Fruit fly (Drosophila melanogaster) whole organism, embryonic: ENCODE data around the gene CG33784.

ENCODE experiments used
- Asciz ChIP-seq: fragments of 200-800 bp; sonication (Bioruptor generic); optimal IDR thresholded peaks from 2 replicates; lab custom pipeline; 2017; ENCODE audit warnings: missing biosample characterization, mild to moderate bottlenecking, missing genetic modification characterization, missing genetic modification reagents
- Awh ChIP-seq: fragments of 200-800 bp; sonication (Bioruptor generic); IDR thresholded peaks from 2 replicates; pipeline ENCODE4, ENCODE4 v1.3.6; 2022; ENCODE audit warnings: missing biosample characterization, missing genetic modification characterization
- CG10543 ChIP-seq: fragments of 200-800 bp; sonication (Bioruptor generic); optimal IDR thresholded peaks from 3 replicates; lab custom pipeline; 2017; ENCODE audit warnings: missing biosample characterization, mild to moderate bottlenecking, missing genetic modification characterization, moderate library complexity
- CG10654 ChIP-seq: fragments of 200-800 bp; sonication (Bioruptor generic); optimal IDR thresholded peaks from 2 replicates; lab custom pipeline; 2016; ENCODE audit warnings: missing biosample characterization, missing genetic modification characterization
- CG10979 ChIP-seq: fragments of 200-800 bp; sonication (Bioruptor generic); optimal IDR thresholded peaks from 2 replicates; lab custom pipeline; 2018; ENCODE audit warnings: missing biosample characterization, mild to moderate bottlenecking, missing genetic modification characterization, moderate library complexity
- CG12236 ChIP-seq: fragments of 200-800 bp; sonication (Bioruptor generic); optimal IDR thresholded peaks from 2 replicates; lab custom pipeline; 2016; ENCODE audit warnings: missing biosample characterization, missing genetic modification characterization
- CG12769 ChIP-seq: fragments of 200-800 bp; sonication (Bioruptor generic); optimal IDR thresholded peaks from 2 replicates; lab custom pipeline; 2019; ENCODE audit warnings: missing biosample characterization, mild to moderate bottlenecking, missing genetic modification characterization, moderate library complexity
- CG15011 ChIP-seq: fragments of 200-800 bp; sonication (Bioruptor generic); optimal IDR thresholded peaks from 3 replicates; lab custom pipeline; 2018; ENCODE audit warnings: missing biosample characterization, mild to moderate bottlenecking, missing genetic modification characterization
- CG16779 ChIP-seq: fragments of 200-800 bp; sonication (Bioruptor generic); IDR thresholded peaks from 2 replicates; pipeline ENCODE4 v1.3.6; 2022; ENCODE audit warnings: missing biosample characterization, missing genetic modification characterization
- CG17359 ChIP-seq: fragments of 200-800 bp; sonication (Bioruptor generic); optimal IDR thresholded peaks from 3 replicates; lab custom pipeline; 2018; ENCODE audit warnings: missing biosample characterization, mild to moderate bottlenecking, missing genetic modification characterization, moderate library complexity
- CG18011 ChIP-seq: fragments of 200-800 bp; sonication (Bioruptor generic); optimal IDR thresholded peaks from 2 replicates; lab custom pipeline; 2017; ENCODE audit warnings: missing biosample characterization, missing genetic modification characterization, mild to moderate bottlenecking, moderate library complexity, missing genotype
- CG2678 ChIP-seq: fragments of 200-800 bp; sonication (Bioruptor generic); optimal IDR thresholded peaks from 3 replicates; lab custom pipeline; 2019; ENCODE audit warnings: missing biosample characterization, mild to moderate bottlenecking, missing genetic modification characterization, moderate library complexity
- CG30431 ChIP-seq: fragments of 200-800 bp; sonication (Bioruptor generic); optimal IDR thresholded peaks from 2 replicates; lab custom pipeline; 2017; ENCODE audit warnings: missing biosample characterization, missing genetic modification characterization
- CG31365 ChIP-seq: fragments of 200-800 bp; sonication (Bioruptor generic); optimal IDR thresholded peaks from 2 replicates; lab custom pipeline; 2018; ENCODE audit warnings: missing biosample characterization, mild to moderate bottlenecking, missing genetic modification characterization
- CG34376 ChIP-seq: fragments of 200-800 bp; sonication (Bioruptor generic); optimal IDR thresholded peaks from 2 replicates; lab custom pipeline; 2018; ENCODE audit warnings: missing biosample characterization, mild to moderate bottlenecking, missing genetic modification characterization
- CG3726 ChIP-seq: fragments of 200-800 bp; sonication (Bioruptor generic); IDR thresholded peaks from 3 replicates; pipeline ENCODE4, ENCODE4 v1.3.6; 2022; ENCODE audit warnings: missing biosample characterization, missing genetic modification characterization
- CG4820 ChIP-seq: fragments of 200-800 bp; sonication (Bioruptor generic); optimal IDR thresholded peaks from 3 replicates; lab custom pipeline; 2016; ENCODE audit warnings: missing biosample characterization, missing genetic modification characterization
- CG6689 ChIP-seq: fragments of 200-800 bp; sonication (Bioruptor generic); IDR thresholded peaks from 2 replicates; pipeline ENCODE4 v1.3.6; 2022; ENCODE audit warnings: missing biosample characterization, missing genetic modification characterization
- CG7963 ChIP-seq: fragments of 200-800 bp; sonication (Bioruptor generic); IDR thresholded peaks from 3 replicates; pipeline ENCODE4 v1.3.6; 2022; ENCODE audit warnings: missing biosample characterization, missing genetic modification characterization; ENCODE audit not compliant: partially characterized antibody
- CG8281 ChIP-seq: fragments of 200-800 bp; sonication (Bioruptor generic); optimal IDR thresholded peaks from 2 replicates; lab custom pipeline; 2018; ENCODE audit warnings: missing biosample characterization, mild to moderate bottlenecking, missing genetic modification characterization, moderate library complexity
- CG8290 ChIP-seq, 3 experiments: fragments of 200-800 bp; sonication (Bioruptor generic); optimal IDR thresholded peaks; 2 replicates each; lab custom pipeline; 2016 to 2019; ENCODE audit warnings: missing biosample characterization in 3 of 3, missing genetic modification characterization in 3 of 3, mild to moderate bottlenecking in 2 of 3, moderate library complexity in 1 of 3
- CG8388 ChIP-seq: fragments of 200-800 bp; sonication (Bioruptor generic); optimal IDR thresholded peaks from 2 replicates; lab custom pipeline; 2019; ENCODE audit warnings: missing biosample characterization, mild to moderate bottlenecking, missing genetic modification characterization, moderate library complexity
- CG9215 ChIP-seq: fragments of 200-800 bp; sonication (Bioruptor generic); IDR thresholded peaks from 2 replicates; pipeline ENCODE4 v1.3.6; 2022; ENCODE audit warnings: missing biosample characterization, missing genetic modification characterization
- CHES-1-like ChIP-seq: fragments of 200-800 bp; sonication (Bioruptor generic); optimal IDR thresholded peaks from 2 replicates; lab custom pipeline; 2016; ENCODE audit warnings: missing biosample characterization, missing genetic modification characterization
- Chrac-16 ChIP-seq: fragments of 200-800 bp; sonication (Bioruptor generic); optimal IDR thresholded peaks from 3 replicates; lab custom pipeline; 2016; ENCODE audit warnings: missing biosample characterization, missing genetic modification characterization
- Dad ChIP-seq: fragments of 200-800 bp; sonication (Bioruptor generic); optimal IDR thresholded peaks from 3 replicates; lab custom pipeline; 2016; ENCODE audit warnings: missing biosample characterization, missing genetic modification characterization
- Deaf1 ChIP-seq: fragments of 200-800 bp; optimal IDR thresholded peaks from 3 replicates; lab custom pipeline; 2019; ENCODE audit warnings: missing biosample characterization, mild to moderate bottlenecking, missing genetic modification characterization, moderate library complexity
- Dll ChIP-seq: fragments of 200-800 bp; sonication (Bioruptor generic); IDR thresholded peaks from 4 replicates; pipeline ENCODE4 v1.3.6; 2022; ENCODE audit warnings: missing biosample characterization, missing genetic modification characterization; ENCODE audit not compliant: partially characterized antibody
- Elba2 ChIP-seq: fragments of 200-800 bp; sonication (Bioruptor generic); optimal IDR thresholded peaks from 3 replicates; lab custom pipeline; 2016; ENCODE audit warnings: missing biosample characterization, missing genetic modification characterization
- Fer1 ChIP-seq: fragments of 200-800 bp; sonication (Bioruptor generic); optimal IDR thresholded peaks from 2 replicates; lab custom pipeline; 2017; ENCODE audit warnings: missing biosample characterization, mild to moderate bottlenecking, missing genetic modification characterization
- Med ChIP-seq: fragments of 200-800 bp; sonication (Bioruptor generic); peaks from one replicate; lab custom pipeline; 2016; ENCODE audit warnings: missing biosample characterization, missing genetic modification characterization, mild to moderate bottlenecking, inconsistent platforms, moderate library complexity
- Meics ChIP-seq: fragments of 200-800 bp; sonication (Bioruptor generic); optimal IDR thresholded peaks from 2 replicates; lab custom pipeline; 2017; ENCODE audit warnings: missing biosample characterization, mild to moderate bottlenecking, missing genetic modification characterization
- Nf-YA ChIP-seq: fragments of 200-800 bp; sonication (Bioruptor generic); IDR thresholded peaks from 2 replicates; pipeline ENCODE4 v1.3.6; 2022; ENCODE audit warnings: missing biosample characterization, missing genetic modification characterization
- Nf-YC ChIP-seq: fragments of 200-800 bp; optimal IDR thresholded peaks from 3 replicates; lab custom pipeline; 2019; ENCODE audit warnings: missing biosample characterization, mild to moderate bottlenecking, missing genetic modification characterization, moderate library complexity
- Oaz ChIP-seq: fragments of 200-800 bp; sonication (Bioruptor generic); IDR thresholded peaks from 2 replicates; pipeline ENCODE4 v1.3.6; 2022; ENCODE audit warnings: missing biosample characterization, missing genetic modification characterization
- amos ChIP-seq: fragments of 200-800 bp; sonication (Bioruptor generic); IDR thresholded peaks from 2 replicates; pipeline ENCODE4 v1.3.6; 2022; ENCODE audit warnings: missing biosample characterization, missing genetic modification characterization; ENCODE audit not compliant: partially characterized antibody
- chinmo ChIP-seq: fragments of 200-800 bp; sonication (Bioruptor generic); IDR thresholded peaks from 4 replicates; pipeline ENCODE4 v1.3.6; 2022; ENCODE audit warnings: missing biosample characterization, missing genetic modification characterization; ENCODE audit not compliant: partially characterized antibody
- disco-r ChIP-seq: fragments of 200-800 bp; sonication (Bioruptor generic); optimal IDR thresholded peaks from 2 replicates; lab custom pipeline; 2016; ENCODE audit warnings: missing biosample characterization, missing genetic modification characterization
- dmrt99B ChIP-seq: fragments of 200-800 bp; sonication (Bioruptor generic); optimal IDR thresholded peaks from 2 replicates; lab custom pipeline; 2018; ENCODE audit warnings: missing biosample characterization, mild to moderate bottlenecking, missing genetic modification characterization, moderate library complexity
- ewg ChIP-seq: fragments of 200-800 bp; sonication (Bioruptor generic); optimal IDR thresholded peaks from 3 replicates; lab custom pipeline; 2017; ENCODE audit warnings: mild to moderate bottlenecking, missing biosample characterization, missing genetic modification reagents, missing genetic modification characterization
- gce ChIP-seq: fragments of 200-800 bp; sonication (Bioruptor generic); IDR thresholded peaks from 3 replicates; pipeline ENCODE4 v1.3.6; 2022; ENCODE audit warnings: missing biosample characterization, missing genetic modification characterization
- kay ChIP-seq: fragments of 200-800 bp; sonication (Bioruptor generic); optimal IDR thresholded peaks from 2 replicates; lab custom pipeline; 2016; ENCODE audit warnings: missing biosample characterization, missing genetic modification characterization
- mam ChIP-seq: fragments of 200-800 bp; sonication (Bioruptor generic); optimal IDR thresholded peaks from 3 replicates; lab custom pipeline; 2016; ENCODE audit warnings: missing biosample characterization, missing genetic modification characterization
- nau ChIP-seq: fragments of 200-800 bp; sonication (Bioruptor generic); optimal IDR thresholded peaks from 3 replicates; lab custom pipeline; 2017; ENCODE audit warnings: missing biosample characterization, mild to moderate bottlenecking, missing genetic modification characterization, missing genetic modification reagents
- pan ChIP-seq, 4 experiments: fragments of >200 bp in 3 of 4; fragments of 200-800 bp in 1 of 4; sonication (Bioruptor generic) in 1 of 4; optimal IDR thresholded peaks in 3 of 4; IDR thresholded peaks in 1 of 4; 2 replicates each; pipeline versions ENCODE4 v1.3.6 to Lab custom; 2017 to 2022; ENCODE audit warnings: missing biosample characterization in 2 of 4, missing genetic modification characterization in 2 of 4, mixed read lengths in 1 of 4
- pros ChIP-seq: fragments of 200-800 bp; sonication (Bioruptor generic); optimal IDR thresholded peaks from 3 replicates; lab custom pipeline; 2019; ENCODE audit warnings: missing biosample characterization, mild to moderate bottlenecking, missing genetic modification characterization, moderate library complexity
- pum ChIP-seq: fragments of 200-800 bp; sonication (Bioruptor generic); optimal IDR thresholded peaks from 2 replicates; lab custom pipeline; 2016; ENCODE audit warnings: missing biosample characterization, missing genetic modification characterization
- row ChIP-seq: fragments of 200-800 bp; sonication (Bioruptor generic); IDR thresholded peaks from 3 replicates; pipeline ENCODE4 v1.3.6; 2022; ENCODE audit warnings: missing biosample characterization, missing genetic modification characterization
- tin ChIP-seq: fragments of 200-800 bp; sonication (Bioruptor generic); optimal IDR thresholded peaks from 3 replicates; lab custom pipeline; 2016; ENCODE audit warnings: missing biosample characterization, missing genetic modification characterization

The CG33784 gene

dm6 chr3R:10034995-10035446 lies 32.7 kb upstream of the CG33784 start (continued):
- TF ChIP-seq mam (GFP tag; lab: Kevin White, UChicago) (no peak), CG34376 (GFP tag; lab: Kevin White, UChicago) (no peak), CG10979 (tag; lab: Kevin White, UChicago) (no peak), Nf-YC (peak; percentile 28), CG8388 (GFP tag; lab: Kevin White, UChicago) (no peak), Awh (GFP tag; lab: Robert Waterston, UW) (no peak), Oaz (GFP tag; lab: Robert Waterston, UW) (no peak), Dll (GFP tag; lab: Robert Waterston, UW) (0 out of 4 replicates have a peak, but pooled peaks have one; percentile 17), CG12769 (tag; lab: Kevin White, UChicago) (peak; percentile 55), CG4820 (no peak), Asciz (GFP tag; lab: Kevin White, UChicago) (no peak), nau (GFP tag; lab: Kevin White, UChicago) (no peak), CG15011 (GFP tag; lab: Kevin White, UChicago) (no peak), CG3726 (GFP tag; lab: Robert Waterston, UW) (no peak), CG18011 (no peak), pum (GFP tag; lab: Kevin White, UChicago) (no peak), disco-r (GFP tag; lab: Kevin White, UChicago) (no peak), Med (GFP tag; lab: Kevin White, UChicago) (peak; percentile 58), Nf-YA (GFP tag; lab: Robert Waterston, UW) (no peak), dmrt99B (peak; percentile 38), Fer1 (GFP tag; lab: Kevin White, UChicago) (no peak), CG9215 (GFP tag; lab: Robert Waterston, UW) (no peak), CG2678 (tag; lab: Kevin White, UChicago) (peak; percentile 16), Elba2 (no peak), CG30431 (GFP tag; lab: Kevin White, UChicago) (no peak), CG17359 (tag; lab: Kevin White, UChicago) (peak; percentile 37), kay (GFP tag; lab: Kevin White, UChicago) (peak; percentile 80), CG12236 (GFP tag; lab: Kevin White, UChicago) (no peak), row (0 out of 3 replicates have a peak, but pooled peaks have one; percentile 9), CG8281 (tag; lab: Kevin White, UChicago) (peak; percentile 35), CHES-1-like (no peak), ewg (GFP tag; lab: Kevin White, UChicago) (peak; percentile 24), pros (peak; percentile 32), Meics (peak; percentile 89), pan (optimal IDR thresholded peaks at IDR 0.05; lab: Kevin White, UChicago) (no peak), pan (GFP tag; optimal IDR thresholded peaks at IDR 0.05 in 1 of 2, IDR thresholded peaks at IDR 0.05 in 1 of 2) (peak in 1 of 2 experiments; percentile 35), amos (GFP tag; lab: Robert Waterston, UW) (no peak), Deaf1 (tag; lab: Kevin White, UChicago) (peak; percentile 65), gce (GFP tag; lab: Robert Waterston, UW) (no peak), CG31365 (tag; lab: Kevin White, UChicago) (no peak), Chrac-16 (GFP tag; lab: Kevin White, UChicago) (no peak), Dad (GFP tag; lab: Kevin White, UChicago) (no peak), CG16779 (GFP tag; lab: Robert Waterston, UW) (no peak), tin (no peak), CG7963 (GFP tag; lab: Robert Waterston, UW) (no peak), CG6689 (GFP tag; lab: Robert Waterston, UW) (peak; percentile 24; the same call in 1 of the 2 replicates), CG8290 (GFP tag; optimal IDR thresholded peaks at IDR 0.05; lab: Kevin White, UChicago) (no peak), CG8290 (tag; optimal IDR thresholded peaks at IDR 0.05; lab: Kevin White, UChicago) (peak in 1 of 2 experiments; percentile 6), CG10543 (GFP tag; lab: Kevin White, UChicago) (peak; percentile 7), CG10654 (no peak), chinmo (GFP tag; lab: Robert Waterston, UW) (0 out of 4 replicates have a peak, but pooled peaks have one; percentile 44)
